Worm (Caenorhabditis elegans) whole organism, young adult: ENCODE data around the gene C31B8.16.

ENCODE experiments used
- ama-1 ChIP-seq, 3 experiments: fragments of 150-350 bp in 1 of 3; sonication (generic microtip) in 2 of 3; optimal IDR thresholded peaks; 2 replicates each; lab custom pipeline; 2014 to 2018; ENCODE audit warnings: missing biosample characterization in 2 of 3, missing genetic modification characterization in 2 of 3, missing genetic modification reagents in 2 of 3
- athp-1 ChIP-seq: sonication (generic microtip); optimal IDR thresholded peaks from 2 replicates; lab custom pipeline; 2017; ENCODE audit warnings: mild to moderate bottlenecking, missing genetic modification characterization, missing compliant biosample characterization
- ccch-3 ChIP-seq: fragments of 200-800 bp; sonication (Bioruptor generic); optimal IDR thresholded peaks from 2 replicates; lab custom pipeline; 2018; ENCODE audit warnings: mild to moderate bottlenecking, missing genetic modification characterization, missing compliant biosample characterization
- dpl-1 ChIP-seq: fragments of 150-350 bp; optimal IDR thresholded peaks from 2 replicates; lab custom pipeline; 2014; ENCODE audit warnings: missing biosample characterization, missing genetic modification reagents, missing genetic modification characterization
- efl-1 ChIP-seq: fragments of 150-350 bp; optimal IDR thresholded peaks from 2 replicates; lab custom pipeline; 2014; ENCODE audit warnings: missing biosample characterization, missing genetic modification reagents, missing genetic modification characterization
- hmg-1.2 ChIP-seq: fragments of 200-800 bp; sonication (Bioruptor generic); IDR thresholded peaks from 2 replicates; pipeline ENCODE4 v1.3.6; 2022; ENCODE audit warnings: missing genetic modification reagents, missing genetic modification characterization, missing compliant biosample characterization
- lin-35 ChIP-seq, 3 experiments: fragments of 150-350 bp in 2 of 3; sonication (generic microtip) in 1 of 3; optimal IDR thresholded peaks; 2 replicates each; lab custom pipeline; 2014 to 2018; ENCODE audit warnings: missing biosample characterization in 3 of 3, missing genetic modification characterization in 3 of 3, missing genetic modification reagents in 3 of 3
- mxl-1 ChIP-seq: sonication (generic microtip); optimal IDR thresholded peaks from 2 replicates; lab custom pipeline; 2016; ENCODE audit warnings: missing genetic modification characterization, missing compliant biosample characterization
- nfya-1 ChIP-seq: sonication (generic microtip); optimal IDR thresholded peaks from 2 replicates; lab custom pipeline; 2017; ENCODE audit warnings: antibody characterized with exemption, missing compliant biosample characterization, missing genetic modification characterization, borderline replicate concordance; ENCODE audit not compliant: insufficient read depth
- unc-62 ChIP-seq: fragments of 150-350 bp; optimal IDR thresholded peaks from 2 replicates; lab custom pipeline; 2014; ENCODE audit warnings: missing biosample characterization, missing genetic modification reagents, missing genetic modification characterization
- ztf-18 ChIP-seq: sonication (generic microtip); optimal IDR thresholded peaks from 2 replicates; lab custom pipeline; 2016; ENCODE audit warnings: missing genotype, mild to moderate bottlenecking, missing genetic modification characterization, missing compliant biosample characterization

- TF ChIP-seq ztf-18 (tag; lab: Kevin White, UChicago) (no peak), dpl-1 (GFP tag; lab: Kevin White, UChicago) (no peak), efl-1 (GFP tag; lab: Kevin White, UChicago) (no peak), ama-1 (optimal IDR thresholded peaks at IDR 0.05; lab: Kevin White, UChicago) (no peak), ama-1 (GFP tag; optimal IDR thresholded peaks at IDR 0.05; lab: Kevin White, UChicago) (no peak), hmg-1.2 (GFP tag; lab: Robert Waterston, UW) (no peak), lin-35 (GFP tag; optimal IDR thresholded peaks at IDR 0.05; lab: Kevin White, UChicago) (no peak), ccch-3 (GFP tag; lab: Kevin White, UChicago) (no peak), athp-1 (tag; lab: Kevin White, UChicago) (no peak), nfya-1 (tag; lab: Kevin White, UChicago) (no peak), unc-62 (GFP tag; lab: Kevin White, UChicago) (no peak), mxl-1 (tag; lab: Kevin White, UChicago) (no peak)
These were observed 2.3 kb upstream of the C31B8.16 start, which contains the start of gene C31B8.12 for ce11 chrV:2927553-2927952.
